Fruit fly (Drosophila melanogaster): ENCODE results near the gene Cyp6d4.

DNA sequence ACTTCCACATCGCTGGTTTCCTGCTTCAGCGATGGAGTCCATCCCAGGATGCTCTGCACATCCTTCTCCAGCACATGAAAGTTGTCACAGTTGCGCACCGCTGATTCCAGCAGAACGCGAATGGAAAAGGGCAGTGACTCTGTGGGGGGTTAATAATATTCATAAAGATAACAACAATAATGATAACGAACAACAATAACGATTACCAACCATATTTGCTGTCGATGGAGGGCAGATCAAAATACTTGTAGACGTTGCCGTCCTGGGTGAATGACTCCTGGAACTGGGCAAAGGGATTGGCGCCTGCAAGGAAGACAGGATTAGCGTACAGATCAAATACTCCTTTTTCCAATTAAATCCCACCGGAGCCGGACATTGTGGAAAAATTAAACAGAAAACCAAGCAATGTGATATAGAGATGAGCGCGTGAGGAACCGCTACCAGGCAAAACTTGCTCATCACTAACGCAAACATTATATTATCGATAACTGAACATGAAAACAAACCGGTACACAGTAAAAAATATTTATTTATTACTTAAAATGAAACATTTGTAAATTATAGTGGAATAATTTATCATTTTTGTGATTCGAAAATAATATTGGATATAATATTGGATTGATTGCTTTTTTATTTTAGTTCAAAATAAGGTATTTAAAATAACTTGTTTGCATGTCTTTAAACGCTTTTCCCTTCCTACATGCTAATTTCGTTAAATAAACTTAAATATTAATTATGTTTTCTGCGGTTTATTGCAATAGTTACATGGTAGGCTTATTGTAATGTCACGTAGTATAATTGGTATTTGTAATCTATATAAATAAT lies 26.2 kb downstream of the Cyp6d4 start, which contains the start of gene Irp-1A:
- TF ChIP-seq CG8478 (optimal IDR thresholded peaks at IDR 0.05) = no peak
- no peak for TF ChIP-seq CTCF (optimal IDR thresholded peaks at IDR 0.05)
